Worm (Caenorhabditis elegans) whole organism, L3 larva: ENCODE data around the gene C25E10.13.

ENCODE experiments used
- ZK546.5 ChIP-seq: sonication (generic microtip); optimal IDR thresholded peaks from 2 replicates; lab custom pipeline; 2017; ENCODE audit warnings: missing biosample characterization, missing genetic modification characterization
- ama-1 ChIP-seq: fragments of 150-350 bp; optimal IDR thresholded peaks from 2 replicates; lab custom pipeline; 2018
- elt-2 ChIP-seq: sonication (generic microtip); optimal IDR thresholded peaks from 2 replicates; lab custom pipeline; 2016; ENCODE audit warnings: missing genetic modification reagents, mild to moderate bottlenecking, missing genetic modification characterization, missing compliant biosample characterization
- fkh-10 ChIP-seq: sonication (generic microtip); optimal IDR thresholded peaks from 2 replicates; lab custom pipeline; 2017; ENCODE audit warnings: missing biosample characterization, missing genetic modification reagents, missing genetic modification characterization
- lin-15B ChIP-seq: fragments of 150-350 bp; optimal IDR thresholded peaks from 2 replicates; lab custom pipeline; 2014; ENCODE audit warnings: missing biosample characterization, missing genetic modification characterization
- lin-39 ChIP-seq: fragments of 150-350 bp; optimal IDR thresholded peaks from 2 replicates; lab custom pipeline; 2018; ENCODE audit warnings: missing biosample characterization, missing genetic modification reagents, missing genetic modification characterization
- mdl-1 ChIP-seq: fragments of 150-350 bp; optimal IDR thresholded peaks from 2 replicates; lab custom pipeline; 2014; ENCODE audit warnings: missing biosample characterization, missing genetic modification characterization
- nfya-1 ChIP-seq: sonication (generic microtip); optimal IDR thresholded peaks from 2 replicates; lab custom pipeline; 2017; ENCODE audit warnings: missing genetic modification characterization, mild to moderate bottlenecking, missing compliant biosample characterization, antibody characterized with exemption, moderate library complexity; ENCODE audit not compliant: insufficient read depth
- nhr-12 ChIP-seq: fragments of 150-350 bp; optimal IDR thresholded peaks from 2 replicates; lab custom pipeline; 2014; ENCODE audit warnings: missing biosample characterization, missing genetic modification characterization
- nhr-25 ChIP-seq: sonication (generic microtip); optimal IDR thresholded peaks from 2 replicates; lab custom pipeline; 2017; ENCODE audit warnings: missing biosample characterization, missing genetic modification characterization
- nhr-76 ChIP-seq: fragments of 150-350 bp; sonication (generic microtip); optimal IDR thresholded peaks from 5 replicates; lab custom pipeline; 2014; ENCODE audit warnings: missing biosample characterization, missing genetic modification characterization
- pha-4 ChIP-seq: fragments of 150-350 bp; optimal IDR thresholded peaks from 2 replicates; lab custom pipeline; 2014; ENCODE audit warnings: missing biosample characterization, missing genetic modification reagents, missing genetic modification characterization
- zag-1 ChIP-seq: fragments of 150-350 bp; optimal IDR thresholded peaks from 2 replicates; lab custom pipeline; 2014; ENCODE audit warnings: missing biosample characterization, missing genetic modification characterization
- ztf-11 ChIP-seq: fragments of 150-350 bp; optimal IDR thresholded peaks from 2 replicates; lab custom pipeline; 2014; ENCODE audit warnings: missing biosample characterization, missing genetic modification characterization

DNA sequence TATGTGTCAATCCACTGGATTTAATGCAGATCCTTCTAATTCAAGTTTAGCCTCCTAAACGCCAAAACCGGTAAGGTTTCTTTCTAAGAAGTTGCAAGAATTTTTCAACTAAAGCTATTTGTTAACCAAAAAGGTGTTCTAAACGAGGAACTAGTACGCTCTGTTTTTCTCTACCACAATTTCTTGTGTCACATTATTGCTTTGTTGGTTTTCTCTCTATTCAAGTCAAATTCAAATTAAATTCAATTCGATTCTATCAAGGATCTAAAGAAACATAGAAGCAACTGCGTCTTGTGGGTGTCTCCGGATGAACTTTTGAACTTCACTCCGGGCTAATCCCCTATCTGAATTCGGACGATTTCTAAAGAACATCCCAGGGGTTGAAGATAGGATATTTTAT is 43.0 kb upstream of the C25E10.13 start, which contains the start of gene oac-40:
- no peak for TF ChIP-seq nhr-76 (tag; lab: Kevin White, UChicago)
- TF ChIP-seq ZK546.5 = no peak
- TF ChIP-seq ama-1 (lab: Kevin White, UChicago) = no peak
- TF ChIP-seq mdl-1 (tag; lab: Kevin White, UChicago) = no peak
- no peak for TF ChIP-seq zag-1
- no peak for TF ChIP-seq pha-4
- TF ChIP-seq lin-39 (tag; lab: Kevin White, UChicago) = no peak
- TF ChIP-seq ztf-11 (tag; lab: Kevin White, UChicago) = no peak
- TF ChIP-seq lin-15B = no peak
- TF ChIP-seq elt-2 (tag; lab: Kevin White, UChicago) = no peak
- TF ChIP-seq nhr-25 = no peak
- TF ChIP-seq nhr-12 (tag; lab: Kevin White, UChicago) = no peak
- TF ChIP-seq nfya-1 (tag; lab: Kevin White, UChicago) = no peak
- no peak for TF ChIP-seq fkh-10 (GFP tag; lab: Kevin White, UChicago)
